Worm (Caenorhabditis elegans): ENCODE results near the gene Y53G8AL.3.

Gene Y53G8AL.3

ce11 chrIII:3253043-3253442 lies at the start of gene Y53G8AL.3:
TSS of gene Y53G8AL.3 (minus strand) at chrIII:3253143.
- TF ChIP-seq nhr-21 (tag; optimal IDR thresholded peaks at IDR 0.05) (no peak), nhr-25 (tag; optimal IDR thresholded peaks at IDR 0.05) (no peak), gmeb-1 (tag; optimal IDR thresholded peaks at IDR 0.05) (no peak), unc-39 (tag; optimal IDR thresholded peaks at IDR 0.05) (no peak), ztf-1 (GFP tag; conservative IDR thresholded peaks at IDR 0.05) (no peak), dmd-4 (tag; optimal IDR thresholded peaks at IDR 0.05) (no peak), sem-4 (tag; optimal IDR thresholded peaks at IDR 0.05) (no peak), alr-1 (tag; optimal IDR thresholded peaks at IDR 0.05) (no peak), nhr-11 (tag; optimal IDR thresholded peaks at IDR 0.05) (no peak)

ce11 chrIII:3297151-3297550 lies 44.2 kb upstream of the Y53G8AL.3 start, which contains the start of gene Y53G8AR.5:
TSS of gene Y53G8AR.5 (plus strand) at chrIII:3297451.
- TF ChIP-seq lin-39 (tag; optimal IDR thresholded peaks at IDR 0.05): no peak
- no peak for TF ChIP-seq C34F6.9 (tag; optimal IDR thresholded peaks at IDR 0.05)
- TF ChIP-seq ztf-11 (tag; optimal IDR thresholded peaks at IDR 0.05): no peak
- no peak for TF ChIP-seq Y55F3AM.14 (GFP tag; optimal IDR thresholded peaks at IDR 0.05)
- no peak for TF ChIP-seq lsy-2 (tag; optimal IDR thresholded peaks at IDR 0.05)
- TF ChIP-seq nhr-25 (tag; optimal IDR thresholded peaks at IDR 0.05): no peak
- TF ChIP-seq nhr-12 (tag; optimal IDR thresholded peaks at IDR 0.05): no peak
- no peak for TF ChIP-seq sma-9 (GFP tag; optimal IDR thresholded peaks at IDR 0.05)
- TF ChIP-seq sma-9 (tag; optimal IDR thresholded peaks at IDR 0.05): no peak
- no peak for TF ChIP-seq sma-3 (GFP tag; optimal IDR thresholded peaks at IDR 0.05)

ce11 chrIII:3294283-3294793 lies 41.4 kb upstream of the Y53G8AL.3 start, which contains the start of the genes Y53G8AR.8 and Y53G8AR.6:
TSS of gene Y53G8AR.8 (minus strand) at chrIII:3294330.
TSS of gene Y53G8AR.6 (plus strand) at chrIII:3294743.
- peak; percentile 52 for TF ChIP-seq gmeb-1 (tag; optimal IDR thresholded peaks at IDR 0.05)
- TF ChIP-seq unc-55 (GFP tag; optimal IDR thresholded peaks at IDR 0.05): peak; percentile 32
- TF ChIP-seq C34F6.9 (tag; optimal IDR thresholded peaks at IDR 0.05): peak; percentile 48
- TF ChIP-seq lin-13 (GFP tag; optimal IDR thresholded peaks at IDR 0.05): peak; percentile 34
- no peak for TF ChIP-seq nhr-77 (tag; optimal IDR thresholded peaks at IDR 0.05)
- peak; percentile 4 to 57 for TF ChIP-seq lsy-2 (tag; optimal IDR thresholded peaks at IDR 0.05)

ce11 chrIII:3281860-3282358 lies 29.0 kb upstream of the Y53G8AL.3 start, which contains the start of gene mfsd-8:
TSS of gene mfsd-8 (plus strand) at chrIII:3282308.
- TF ChIP-seq crh-2 (tag; optimal IDR thresholded peaks at IDR 0.05) (peak; percentile 3), ZK546.5 (tag; optimal IDR thresholded peaks at IDR 0.05) (no peak), lin-13 (GFP tag; optimal IDR thresholded peaks at IDR 0.05) (no peak), F13H6.1 (tag; optimal IDR thresholded peaks at IDR 0.05) (no peak), dmd-4 (tag; optimal IDR thresholded peaks at IDR 0.05) (no peak), zag-1 (tag; optimal IDR thresholded peaks at IDR 0.05) (no peak), nhr-129 (tag; optimal IDR thresholded peaks at IDR 0.05) (no peak), unc-39 (tag; optimal IDR thresholded peaks at IDR 0.05) (no peak), lin-39 (tag; optimal IDR thresholded peaks at IDR 0.05) (no peak), sma-3 (GFP tag; optimal IDR thresholded peaks at IDR 0.05) (no peak), C34F6.9 (tag; optimal IDR thresholded peaks at IDR 0.05) (no peak), ceh-82 (tag; optimal IDR thresholded peaks at IDR 0.05) (no peak), nhr-12 (tag; optimal IDR thresholded peaks at IDR 0.05) (no peak), fos-1 (tag; optimal IDR thresholded peaks at IDR 0.05) (peak; percentile 82), ama-1 (optimal IDR thresholded peaks at IDR 0.05) (no peak)

ce11 chrIII:3279304-3279703 lies 26.4 kb upstream of the Y53G8AL.3 start:
- TF ChIP-seq nhr-23 (tag; optimal IDR thresholded peaks at IDR 0.05) (no peak), sma-9 (GFP tag; optimal IDR thresholded peaks at IDR 0.05) (peak; percentile 94), sma-9 (tag; optimal IDR thresholded peaks at IDR 0.05) (no peak), egl-27 (tag; optimal IDR thresholded peaks at IDR 0.05) (peak; percentile 42), nhr-237 (tag; optimal IDR thresholded peaks at IDR 0.05) (peak; percentile 50), ceh-82 (tag; optimal IDR thresholded peaks at IDR 0.05) (no peak), aly-2 (tag; optimal IDR thresholded peaks at IDR 0.05) (no peak), elt-3 (tag; optimal IDR thresholded peaks at IDR 0.05) (no peak), dmd-4 (tag; optimal IDR thresholded peaks at IDR 0.05) (no peak), Y55F3AM.14 (GFP tag; optimal IDR thresholded peaks at IDR 0.05) (no peak), skn-1 (tag; optimal IDR thresholded peaks at IDR 0.05) (no peak), ama-1 (optimal IDR thresholded peaks at IDR 0.05) (no peak), ztf-11 (tag; optimal IDR thresholded peaks at IDR 0.05) (no peak), unc-39 (tag; optimal IDR thresholded peaks at IDR 0.05) (no peak), ceh-16 (tag; optimal IDR thresholded peaks at IDR 0.05) (no peak), nhr-77 (tag; optimal IDR thresholded peaks at IDR 0.05) (no peak), nhr-6 (tag; optimal IDR thresholded peaks at IDR 0.05) (peak; percentile 76), ZK546.5 (tag; optimal IDR thresholded peaks at IDR 0.05) (no peak), unc-62 (GFP tag; optimal IDR thresholded peaks at IDR 0.05) (no peak), mbf-1 (tag; optimal IDR thresholded peaks at IDR 0.05) (no peak), mab-5 (tag; optimal IDR thresholded peaks at IDR 0.05) (peak; percentile 65), lin-13 (GFP tag; optimal IDR thresholded peaks at IDR 0.05) (peak; percentile 76), nhr-12 (tag; optimal IDR thresholded peaks at IDR 0.05) (no peak), snpc-4 (tag; optimal IDR thresholded peaks at IDR 0.05) (peak; percentile 6), crh-2 (tag; optimal IDR thresholded peaks at IDR 0.05) (peak; percentile 69), nhr-25 (tag; optimal IDR thresholded peaks at IDR 0.05) (peak; percentile 94), nhr-21 (tag; optimal IDR thresholded peaks at IDR 0.05) (peak; percentile 58), R02D3.7 (tag; optimal IDR thresholded peaks at IDR 0.05) (no peak), lsy-2 (tag; optimal IDR thresholded peaks at IDR 0.05) (peak; percentile 73 to 89), ztf-4 (tag; optimal IDR thresholded peaks at IDR 0.05) (peak; percentile 55), nhr-11 (tag; optimal IDR thresholded peaks at IDR 0.05) (no peak), fos-1 (tag; optimal IDR thresholded peaks at IDR 0.05) (peak; percentile 47)
